Fruit fly (Drosophila melanogaster): ENCODE measurements around the gene CG5934.

Gene CG5934

DNA sequence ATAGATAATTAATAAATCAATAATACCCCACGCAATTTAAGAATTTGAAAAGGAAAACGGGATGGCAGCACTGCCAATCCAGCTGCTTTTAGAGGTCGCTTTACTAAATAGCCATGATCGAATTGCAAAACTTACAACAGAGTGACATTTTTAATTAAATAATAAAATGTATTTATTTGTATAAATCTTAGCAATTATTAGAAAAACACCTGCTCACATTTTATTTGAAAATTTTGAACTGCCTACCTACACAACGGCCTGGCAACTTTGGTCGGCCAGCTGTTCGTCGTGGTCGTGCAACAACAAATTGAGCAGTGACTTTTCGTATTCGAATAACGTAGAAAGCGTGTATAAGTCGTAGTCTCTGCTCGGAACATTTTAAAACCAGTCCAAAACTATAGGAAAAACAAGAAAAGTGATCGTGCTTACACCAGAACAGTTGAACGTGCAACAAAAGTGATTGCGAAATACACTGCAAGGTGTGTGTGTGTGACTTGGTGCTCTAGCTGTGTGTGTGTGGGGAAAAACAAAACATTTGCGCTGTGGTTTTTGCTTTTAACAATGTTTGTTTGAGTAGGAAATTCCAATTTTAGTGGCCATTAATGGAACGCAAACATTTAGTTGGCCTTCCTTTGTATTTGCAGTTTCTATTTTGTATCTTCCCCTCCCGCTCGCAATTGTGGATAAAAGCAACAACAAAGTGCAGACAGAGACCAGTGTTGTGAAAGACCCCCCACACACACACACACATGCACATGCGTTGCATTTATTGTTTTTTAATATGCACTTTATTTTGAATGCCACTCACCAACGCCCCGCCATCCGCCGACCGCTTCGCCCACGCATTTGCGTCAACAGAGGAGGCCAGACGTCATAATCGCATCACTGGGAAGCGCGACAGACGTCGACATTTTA, 1.3 kb downstream of the CG5934 start, which contains the start of gene CG5938:
TSS of gene CG5938 (plus strand) at position 262 of the 915 bp plus-strand sequence.
- TF ChIP-seq EcR (GFP tag; optimal IDR thresholded peaks at IDR 0.05) (no peak), CG8478 (optimal IDR thresholded peaks at IDR 0.05) (no peak), usp (GFP tag; optimal IDR thresholded peaks at IDR 0.05) (no peak), Dll (optimal IDR thresholded peaks at IDR 0.05) (no peak), pan (optimal IDR thresholded peaks at IDR 0.05) (no peak), psq (optimal IDR thresholded peaks at IDR 0.05) (no peak)

dm6 chr3R:27279478-27279877, 6.0 kb downstream of the CG5934 start:
- TF ChIP-seq usp (GFP tag; optimal IDR thresholded peaks at IDR 0.05) (no peak), EcR (GFP tag; optimal IDR thresholded peaks at IDR 0.05) (no peak), CG8478 (optimal IDR thresholded peaks at IDR 0.05) (no peak), Dll (optimal IDR thresholded peaks at IDR 0.05) (no peak), psq (optimal IDR thresholded peaks at IDR 0.05) (no peak), pan (optimal IDR thresholded peaks at IDR 0.05) (no peak)

dm6 chr3R:27281022-27281810, 7.7 kb downstream of the CG5934 start:
- TF ChIP-seq Dll (optimal IDR thresholded peaks at IDR 0.05): peak; percentile 70
- TF ChIP-seq pan (optimal IDR thresholded peaks at IDR 0.05): no peak
- TF ChIP-seq psq (optimal IDR thresholded peaks at IDR 0.05): no peak
- TF ChIP-seq CG8478 (optimal IDR thresholded peaks at IDR 0.05): no peak

dm6 chr3R:27281811-27282131, 8.3 kb downstream of the CG5934 start:
- TF ChIP-seq CG8478 (optimal IDR thresholded peaks at IDR 0.05): no peak
- no peak for TF ChIP-seq pan (optimal IDR thresholded peaks at IDR 0.05)
- TF ChIP-seq psq (optimal IDR thresholded peaks at IDR 0.05): no peak
- TF ChIP-seq usp (GFP tag; optimal IDR thresholded peaks at IDR 0.05): no peak
- TF ChIP-seq Dll (optimal IDR thresholded peaks at IDR 0.05): no peak
- no peak for TF ChIP-seq EcR (GFP tag; optimal IDR thresholded peaks at IDR 0.05)

DNA sequence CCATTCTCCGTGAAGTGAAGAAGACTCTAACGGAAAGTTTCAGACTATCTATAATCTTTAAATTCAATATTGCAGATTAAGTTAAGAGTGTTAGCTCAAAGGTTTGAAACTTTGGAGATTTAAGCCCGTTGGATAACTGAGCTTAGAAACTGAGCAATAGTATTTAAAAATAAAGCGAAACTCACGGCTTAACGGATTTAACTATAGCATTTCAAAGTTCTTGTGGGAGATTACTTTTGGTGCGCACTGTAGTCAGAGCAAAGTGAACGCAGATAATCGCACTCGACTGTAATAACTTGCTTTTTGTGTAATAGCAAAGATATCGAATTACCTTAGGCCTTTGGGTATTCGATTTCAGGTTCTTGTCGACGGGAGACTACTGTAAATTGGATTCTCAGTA, 8.8 kb downstream of the CG5934 start, which contains the start of gene mrt:
TSS of gene mrt (minus strand) at position 376 of the 400 bp plus-strand sequence.
- no peak for TF ChIP-seq EcR (GFP tag; optimal IDR thresholded peaks at IDR 0.05)
- TF ChIP-seq psq (optimal IDR thresholded peaks at IDR 0.05): no peak
- TF ChIP-seq CG8478 (optimal IDR thresholded peaks at IDR 0.05): no peak

DNA sequence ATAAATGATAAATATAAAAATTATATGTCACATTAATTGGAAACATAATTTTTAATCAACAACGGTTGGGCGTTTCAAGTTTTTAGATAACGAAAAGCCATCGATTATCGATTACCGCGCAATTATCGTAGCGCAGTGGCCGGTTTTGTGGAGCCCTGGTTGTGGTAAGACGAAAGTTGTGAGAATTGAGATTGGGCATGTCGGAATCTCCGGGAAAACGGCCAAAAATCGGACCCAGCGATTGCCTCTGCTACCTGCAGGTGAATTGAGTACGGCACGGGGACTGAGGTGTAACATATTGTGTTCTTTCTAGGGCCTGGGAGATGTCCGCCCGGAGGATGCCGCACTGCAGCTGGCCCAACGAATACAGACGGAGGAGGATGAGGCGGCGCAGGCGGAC, 10.1 kb downstream of the CG5934 start, which contains the start of gene CG3368:
TSS of gene CG3368 (plus strand) at position 136 of the 400 bp plus-strand sequence.
- TF ChIP-seq psq (optimal IDR thresholded peaks at IDR 0.05): no peak
- no peak for TF ChIP-seq Dll (optimal IDR thresholded peaks at IDR 0.05)
- TF ChIP-seq EcR (GFP tag; optimal IDR thresholded peaks at IDR 0.05): no peak
- TF ChIP-seq CG8478 (optimal IDR thresholded peaks at IDR 0.05): no peak
- no peak for TF ChIP-seq usp (GFP tag; optimal IDR thresholded peaks at IDR 0.05)
- no peak for TF ChIP-seq pan (optimal IDR thresholded peaks at IDR 0.05)

DNA sequence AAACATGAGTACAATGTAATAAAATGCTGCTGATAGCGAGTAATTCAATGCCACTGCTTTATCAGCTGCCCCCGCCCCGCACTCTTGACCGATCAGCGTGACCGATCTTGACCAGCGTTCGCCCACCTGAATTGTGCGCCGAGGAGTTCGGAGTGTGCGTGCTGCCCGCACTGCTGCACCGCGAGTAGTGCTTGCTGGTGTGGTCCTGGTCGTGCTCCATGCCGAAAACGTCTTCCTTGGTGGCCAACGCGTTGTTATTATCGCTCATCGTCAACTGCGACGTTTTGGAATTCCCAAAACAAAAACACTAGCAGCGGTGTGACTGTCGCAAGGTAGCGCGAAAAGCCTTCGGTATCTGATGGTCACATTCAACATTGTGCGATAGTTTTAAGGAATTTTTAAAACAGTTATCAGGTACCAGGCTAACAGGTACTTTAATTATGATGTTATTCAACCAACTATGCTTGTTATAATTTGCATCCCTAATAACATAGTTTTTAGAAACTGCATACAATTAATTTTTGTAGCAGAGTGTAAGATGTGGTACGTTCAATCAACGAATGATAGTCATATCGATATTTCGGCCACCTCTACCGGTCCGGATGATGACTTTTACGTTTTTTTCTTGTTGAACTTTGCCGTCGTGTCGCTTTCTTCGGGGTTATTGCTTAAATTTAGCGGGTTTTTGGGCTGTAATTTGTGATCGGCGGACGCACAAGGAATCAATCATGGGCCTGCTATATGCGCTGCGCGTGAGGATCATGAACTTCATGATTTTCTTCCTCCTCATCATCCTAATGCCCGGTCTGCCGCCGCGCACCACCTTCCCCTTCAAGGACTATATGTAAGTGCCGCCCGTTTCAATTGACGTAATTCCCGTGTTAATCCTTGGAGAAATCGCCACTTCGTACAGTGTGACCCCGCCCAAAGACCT, 15.0 kb downstream of the CG5934 start, which contains the start of the genes bigmax and Hmu:
TSS of gene bigmax (minus strand) at position 325 of the 934 bp plus-strand sequence.
TSS of gene Hmu (plus strand) at position 568 of the 934 bp plus-strand sequence.
- TF ChIP-seq CG8478 (optimal IDR thresholded peaks at IDR 0.05) (no peak), psq (optimal IDR thresholded peaks at IDR 0.05) (no peak), Dll (optimal IDR thresholded peaks at IDR 0.05) (peak; percentile 34), pan (optimal IDR thresholded peaks at IDR 0.05) (no peak)

DNA sequence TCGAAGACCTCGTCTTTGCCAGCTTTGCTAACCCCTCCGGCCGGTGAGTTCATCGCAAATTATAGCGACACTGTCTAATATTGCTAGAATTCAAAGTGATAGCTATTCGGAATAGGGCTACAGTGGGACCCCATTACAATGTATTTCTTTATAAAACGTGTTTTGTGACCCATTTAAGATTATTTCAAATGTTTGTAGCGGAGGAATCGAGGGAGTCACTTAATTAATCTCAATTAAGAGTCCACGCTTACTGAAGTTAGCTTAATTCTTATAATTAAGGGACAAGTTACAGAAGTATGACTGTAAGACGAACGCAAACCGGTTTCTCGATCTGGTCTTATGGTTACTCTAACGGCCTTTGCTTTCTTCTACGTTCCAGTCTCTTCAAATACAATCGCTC, 16.1 kb downstream of the CG5934 start:
- TF ChIP-seq pan (optimal IDR thresholded peaks at IDR 0.05) (no peak), Dll (optimal IDR thresholded peaks at IDR 0.05) (no peak), psq (optimal IDR thresholded peaks at IDR 0.05) (no peak), EcR (GFP tag; optimal IDR thresholded peaks at IDR 0.05) (no peak), usp (GFP tag; optimal IDR thresholded peaks at IDR 0.05) (no peak), CG8478 (optimal IDR thresholded peaks at IDR 0.05) (no peak)

DNA sequence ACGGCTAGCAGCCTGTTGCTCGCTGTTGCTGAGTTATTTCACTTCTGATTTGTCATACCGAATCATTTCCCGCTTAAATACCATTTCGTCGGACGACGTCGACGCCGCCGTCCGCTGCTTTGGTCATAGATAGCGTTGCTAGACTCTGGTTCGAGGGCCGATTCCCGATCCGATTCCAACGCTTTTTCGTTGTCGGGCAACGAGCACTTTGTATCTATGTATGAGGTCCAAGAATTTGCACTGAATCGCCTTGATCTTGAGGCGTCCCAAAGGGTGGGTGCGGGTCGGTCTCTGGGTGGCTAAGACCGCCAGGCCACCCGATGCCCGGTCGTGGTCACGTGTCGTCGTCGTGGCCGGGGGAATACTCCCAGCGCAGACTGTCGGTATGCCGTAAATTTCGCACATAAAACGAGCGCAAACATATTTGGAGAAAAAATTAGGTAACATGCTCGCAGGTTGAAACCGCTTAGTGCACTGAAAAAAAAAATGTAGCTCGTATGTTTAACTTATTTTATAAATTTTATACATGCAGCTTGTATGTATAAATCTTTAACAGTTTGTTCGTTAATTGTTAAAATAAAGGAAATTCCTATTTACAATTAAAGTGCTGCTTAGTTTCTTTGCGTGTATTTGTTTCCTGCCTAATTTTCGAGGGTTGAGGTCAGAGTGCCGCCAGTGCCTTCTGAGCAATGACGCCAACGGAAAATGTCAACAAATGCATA, 18.8 kb downstream of the CG5934 start, which contains the start of gene CG3348:
TSS of gene CG3348 (minus strand) at position 51 of the 722 bp plus-strand sequence.
- TF ChIP-seq pan (optimal IDR thresholded peaks at IDR 0.05) (no peak), psq (optimal IDR thresholded peaks at IDR 0.05) (no peak), CG8478 (optimal IDR thresholded peaks at IDR 0.05) (no peak), usp (GFP tag; optimal IDR thresholded peaks at IDR 0.05) (no peak), Dll (optimal IDR thresholded peaks at IDR 0.05) (no peak), EcR (GFP tag; optimal IDR thresholded peaks at IDR 0.05) (no peak)

dm6 chr3R:27293065-27293464, 19.6 kb downstream of the CG5934 start:
- no peak for TF ChIP-seq psq (optimal IDR thresholded peaks at IDR 0.05)
- TF ChIP-seq usp (GFP tag; optimal IDR thresholded peaks at IDR 0.05): no peak
- TF ChIP-seq CG8478 (optimal IDR thresholded peaks at IDR 0.05): no peak
- no peak for TF ChIP-seq Dll (optimal IDR thresholded peaks at IDR 0.05)
- no peak for TF ChIP-seq EcR (GFP tag; optimal IDR thresholded peaks at IDR 0.05)
- no peak for TF ChIP-seq pan (optimal IDR thresholded peaks at IDR 0.05)

Data from whole organism.